Fruit fly (Drosophila melanogaster): ENCODE data around the gene CG9130.

DNA sequence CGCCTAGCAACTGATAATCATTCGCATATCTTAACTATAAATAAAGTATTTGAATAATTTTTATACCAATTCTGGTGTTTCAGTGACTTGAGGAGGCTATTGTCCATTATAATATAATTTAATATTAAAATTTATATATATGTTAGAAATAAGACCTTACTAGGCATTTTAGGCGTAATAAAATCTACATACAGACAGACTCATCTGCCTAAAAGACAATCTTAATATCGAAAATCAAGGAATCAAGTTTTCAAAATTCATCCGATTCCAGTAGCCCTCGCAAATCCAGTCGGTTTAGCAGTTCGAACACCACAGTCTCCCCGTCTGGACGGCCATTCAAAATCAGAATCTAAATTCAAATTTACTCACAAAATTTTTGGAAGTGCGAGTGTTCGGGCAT lies at the start of gene CG9130, which contains the start of gene CG9133:
- TF ChIP-seq CG8478 (optimal IDR thresholded peaks at IDR 0.05) (no peak), CTCF (optimal IDR thresholded peaks at IDR 0.05) (no peak)

All from S2 (cell line).